Worm (Caenorhabditis elegans) whole organism, young adult: Measurements from ENCODE around the gene C53A5.13.

Experiments
- B0019.2 ChIP-seq: fragments of 200-800 bp; sonication (Bioruptor generic); conservative IDR thresholded peaks from 2 replicates; pipeline ENCODE4 v1.3.6; 2022; ENCODE audit warnings: missing genetic modification reagents, missing genetic modification characterization, missing compliant biosample characterization
- F10E7.11 ChIP-seq: sonication (generic microtip); optimal IDR thresholded peaks from 2 replicates; lab custom pipeline; 2017; ENCODE audit warnings: mild to moderate bottlenecking, missing genetic modification characterization, moderate library complexity, missing compliant biosample characterization
- F57A8.1 ChIP-seq: fragments of 200-800 bp; sonication (Bioruptor generic); optimal IDR thresholded peaks from 2 replicates; lab custom pipeline; 2018; ENCODE audit warnings: mild to moderate bottlenecking, missing genetic modification characterization, moderate library complexity, missing compliant biosample characterization
- Y53F4B.3 ChIP-seq: fragments of 200-800 bp; sonication (Bioruptor generic); IDR thresholded peaks from 2 replicates; pipeline ENCODE4 v1.3.6; 2022; ENCODE audit warnings: missing genetic modification reagents, missing genetic modification characterization, missing compliant biosample characterization
- attf-3 ChIP-seq: fragments of 200-800 bp; sonication (Bioruptor generic); conservative IDR thresholded peaks from 2 replicates; pipeline ENCODE4 v1.3.6; 2022; ENCODE audit warnings: missing genetic modification reagents, missing genetic modification characterization, missing compliant biosample characterization
- attf-5 ChIP-seq: fragments of 200-800 bp; sonication (Bioruptor generic); optimal IDR thresholded peaks from 2 replicates; lab custom pipeline; 2018; ENCODE audit warnings: mild to moderate bottlenecking, missing genetic modification characterization, missing compliant biosample characterization
- attf-6 ChIP-seq: fragments of 200-800 bp; sonication (Bioruptor generic); IDR thresholded peaks from 2 replicates; pipeline ENCODE4 v1.3.6; 2022; ENCODE audit warnings: missing genetic modification reagents, missing genetic modification characterization, missing compliant biosample characterization
- bed-1 ChIP-seq: fragments of 200-800 bp; sonication (Bioruptor generic); IDR thresholded peaks from 2 replicates; pipeline ENCODE4 v1.3.6; 2022; ENCODE audit warnings: missing genetic modification reagents, missing genetic modification characterization, missing compliant biosample characterization
- ceh-27 ChIP-seq: fragments of 200-800 bp; sonication (Bioruptor generic); optimal IDR thresholded peaks from 2 replicates; lab custom pipeline; 2018; ENCODE audit warnings: mild to moderate bottlenecking, missing genetic modification characterization, moderate library complexity, missing compliant biosample characterization
- ceh-58 ChIP-seq: fragments of 200-800 bp; sonication (Bioruptor generic); IDR thresholded peaks from 2 replicates; pipeline ENCODE4 v1.3.6; 2022; ENCODE audit warnings: missing genetic modification characterization, missing compliant biosample characterization
- ceh-79 ChIP-seq: sonication (generic microtip); optimal IDR thresholded peaks from 2 replicates; lab custom pipeline; 2017; ENCODE audit warnings: mild to moderate bottlenecking, missing genetic modification characterization, missing compliant biosample characterization
- dox-1 ChIP-seq: fragments of 200-800 bp; sonication (Bioruptor generic); IDR thresholded peaks from 2 replicates; pipeline ENCODE4 v1.3.6; 2022; ENCODE audit warnings: missing genetic modification reagents, missing genetic modification characterization, missing compliant biosample characterization
- dpff-1 ChIP-seq: sonication (generic microtip); optimal IDR thresholded peaks from 2 replicates; lab custom pipeline; 2017; ENCODE audit warnings: mild to moderate bottlenecking, missing genetic modification characterization, missing compliant biosample characterization
- efl-1 ChIP-seq: fragments of 150-350 bp; optimal IDR thresholded peaks from 2 replicates; lab custom pipeline; 2014; ENCODE audit warnings: missing biosample characterization, missing genetic modification reagents, missing genetic modification characterization
- hlh-26 ChIP-seq: fragments of 200-800 bp; sonication (Bioruptor generic); conservative IDR thresholded peaks from 2 replicates; pipeline ENCODE4 v1.3.6; 2022; ENCODE audit warnings: missing genetic modification reagents, missing genetic modification characterization, missing compliant biosample characterization
- hmg-1.2 ChIP-seq: fragments of 200-800 bp; sonication (Bioruptor generic); IDR thresholded peaks from 2 replicates; pipeline ENCODE4 v1.3.6; 2022; ENCODE audit warnings: missing genetic modification reagents, missing genetic modification characterization, missing compliant biosample characterization
- hmg-20 ChIP-seq: fragments of 200-800 bp; sonication (Bioruptor generic); IDR thresholded peaks from 2 replicates; pipeline ENCODE4 v1.3.6; 2022; ENCODE audit warnings: missing genetic modification reagents, missing genetic modification characterization, missing compliant biosample characterization
- lin-26 ChIP-seq: fragments of 200-800 bp; sonication (Bioruptor generic); IDR thresholded peaks from 2 replicates; pipeline ENCODE4 v1.3.6; 2022; ENCODE audit warnings: missing genetic modification reagents, missing genetic modification characterization, missing compliant biosample characterization
- lin-54 ChIP-seq: fragments of 200-800 bp; sonication (Bioruptor generic); optimal IDR thresholded peaks from 2 replicates; lab custom pipeline; 2018; ENCODE audit warnings: mild to moderate bottlenecking, missing genetic modification characterization, missing compliant biosample characterization
- madf-3 ChIP-seq: fragments of 200-800 bp; sonication (Bioruptor generic); IDR thresholded peaks from 2 replicates; pipeline ENCODE4 v1.3.6; 2022; ENCODE audit warnings: missing genetic modification reagents, missing genetic modification characterization, missing compliant biosample characterization
- nfya-2 ChIP-seq: fragments of 200-800 bp; sonication (Bioruptor generic); IDR thresholded peaks from 2 replicates; pipeline ENCODE4 v1.3.6; 2022; ENCODE audit warnings: missing genetic modification reagents, missing genetic modification characterization, missing compliant biosample characterization
- nhr-179 ChIP-seq: sonication (generic microtip); optimal IDR thresholded peaks from 2 replicates; lab custom pipeline; 2016; ENCODE audit warnings: mild to moderate bottlenecking, missing genetic modification characterization, missing compliant biosample characterization
- nhr-80 ChIP-seq: sonication (generic microtip); optimal IDR thresholded peaks from 2 replicates; lab custom pipeline; 2016; ENCODE audit warnings: missing genetic modification characterization, missing compliant biosample characterization
- nhr-90 ChIP-seq: sonication (generic microtip); optimal IDR thresholded peaks from 2 replicates; lab custom pipeline; 2016; ENCODE audit warnings: missing genotype, mild to moderate bottlenecking, missing genetic modification characterization, missing compliant biosample characterization
- pbrm-1 ChIP-seq: fragments of 200-800 bp; sonication (Bioruptor generic); IDR thresholded peaks from 2 replicates; pipeline ENCODE4 v1.3.6; 2022; ENCODE audit warnings: missing genetic modification reagents, missing genetic modification characterization, missing compliant biosample characterization
- rcor-1 ChIP-seq: fragments of 200-800 bp; sonication (Bioruptor generic); IDR thresholded peaks from 2 replicates; pipeline ENCODE4 v1.3.6; 2022; ENCODE audit warnings: missing genetic modification reagents, missing genetic modification characterization, missing compliant biosample characterization
- repo-1 ChIP-seq: sonication (generic microtip); optimal IDR thresholded peaks from 2 replicates; lab custom pipeline; 2017; ENCODE audit warnings: mild to moderate bottlenecking, missing genetic modification characterization, missing compliant biosample characterization
- sdz-38 ChIP-seq: sonication (generic microtip); optimal IDR thresholded peaks from 2 replicates; lab custom pipeline; 2016; ENCODE audit warnings: missing genotype, missing genetic modification characterization, missing compliant biosample characterization
- snpc-4 ChIP-seq, 5 experiments: fragments of 150-350 bp in 1 of 5; sonication (generic microtip) in 4 of 5; optimal IDR thresholded peaks; 2 replicates each; lab custom pipeline; 2014 to 2018; ENCODE audit warnings: missing genetic modification characterization in 5 of 5, missing biosample characterization in 3 of 5, antibody characterized with exemption in 2 of 5, mild to moderate bottlenecking in 2 of 5, missing compliant biosample characterization in 2 of 5, missing genotype in 2 of 5, moderate library complexity in 2 of 5, missing genetic modification reagents in 1 of 5
- unc-130 ChIP-seq: sonication (generic microtip); optimal IDR thresholded peaks from 2 replicates; lab custom pipeline; 2016; ENCODE audit warnings: missing genetic modification reagents, missing genetic modification characterization, missing compliant biosample characterization
- ztf-22 ChIP-seq: fragments of 200-800 bp; sonication (Bioruptor generic); optimal IDR thresholded peaks from 2 replicates; lab custom pipeline; 2018; ENCODE audit warnings: mild to moderate bottlenecking, missing genetic modification characterization, moderate library complexity, missing compliant biosample characterization
- ztf-28 ChIP-seq: fragments of 200-800 bp; sonication (Bioruptor generic); IDR thresholded peaks from 2 replicates; pipeline ENCODE4 v1.3.6; 2022; ENCODE audit warnings: missing genetic modification reagents, missing genetic modification characterization, missing compliant biosample characterization
- ztf-6 ChIP-seq: fragments of 200-800 bp; sonication (Bioruptor generic); IDR thresholded peaks from 2 replicates; pipeline ENCODE4 v1.3.6; 2022; ENCODE audit warnings: missing genetic modification reagents, missing genetic modification characterization, missing compliant biosample characterization

Gene C53A5.13

ce11 chrV:14546569-14546968, at the start of gene C53A5.13:
Gene C53A5.13 (plus strand): TSS chrV:14546869.
- no peak for TF ChIP-seq snpc-4 (GFP tag; optimal IDR thresholded peaks at IDR 0.05; lab: Kevin White, UChicago)
- TF ChIP-seq snpc-4 (tag; optimal IDR thresholded peaks at IDR 0.05; lab: Kevin White, UChicago) = no peak
- no peak for TF ChIP-seq unc-130 (GFP tag; lab: Kevin White, UChicago)
- TF ChIP-seq hmg-20 = no peak
- TF ChIP-seq madf-3 = no peak
- no peak for TF ChIP-seq bed-1 (GFP tag; lab: Robert Waterston, UW)
- no peak for TF ChIP-seq repo-1
- TF ChIP-seq ztf-22 (GFP tag; lab: Kevin White, UChicago) = no peak
- TF ChIP-seq attf-3 (GFP tag; lab: Robert Waterston, UW) = no peak
- TF ChIP-seq B0019.2 (GFP tag; lab: Robert Waterston, UW) = no peak
- no peak for TF ChIP-seq sdz-38
- no peak for TF ChIP-seq F10E7.11
- no peak for TF ChIP-seq rcor-1
- TF ChIP-seq dox-1 (GFP tag; lab: Robert Waterston, UW) = no peak
- TF ChIP-seq nhr-90 (tag; lab: Kevin White, UChicago) = no peak
- TF ChIP-seq nfya-2 (GFP tag; lab: Robert Waterston, UW) = no peak
- TF ChIP-seq attf-6 = no peak
- TF ChIP-seq F57A8.1 = no peak
- TF ChIP-seq attf-5 = no peak
- no peak for TF ChIP-seq ztf-28 (GFP tag; lab: Robert Waterston, UW)
- TF ChIP-seq hlh-26 (GFP tag; lab: Robert Waterston, UW) = no peak
- TF ChIP-seq, all 124 proteins: peak for 0

DNA sequence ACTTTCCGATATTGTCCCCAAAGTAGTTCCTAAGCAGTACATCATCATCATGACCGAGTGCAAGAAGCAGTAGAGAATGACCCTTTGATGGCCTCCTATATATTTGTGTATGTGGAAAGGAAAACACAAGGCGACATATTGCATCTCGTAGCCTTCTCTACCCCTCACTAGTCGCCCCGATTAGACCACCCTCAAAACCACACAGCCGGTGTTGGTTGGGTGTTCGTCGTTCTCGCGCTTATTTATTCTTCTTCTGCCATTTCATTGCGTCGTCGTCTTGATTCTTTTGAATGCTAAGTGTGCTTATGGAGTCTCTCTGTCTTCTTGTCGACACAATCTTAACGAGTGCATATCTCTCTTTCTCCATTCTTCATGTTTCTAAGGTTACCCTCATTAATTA, 48.5 kb upstream of the C53A5.13 start:
- TF ChIP-seq ceh-27 (GFP tag; lab: Kevin White, UChicago) = no peak
- TF ChIP-seq ceh-79 (tag; lab: Kevin White, UChicago) = no peak
- no peak for TF ChIP-seq ztf-6 (GFP tag; lab: Robert Waterston, UW)
- TF ChIP-seq, all 124 proteins: peak for 0

ce11 chrV:14499074-14499864, 47.4 kb upstream of the C53A5.13 start:
- TF ChIP-seq nhr-80 (tag; lab: Kevin White, UChicago) (peak; percentile 21), dox-1 (GFP tag; lab: Robert Waterston, UW) (peak; percentile 51; the same call in 1 of the 2 replicates), dpff-1 (no peak), ceh-58 (GFP tag; lab: Robert Waterston, UW) (no peak), nhr-179 (tag; lab: Kevin White, UChicago) (no peak), lin-26 (peak; percentile 30; the same call in 1 of the 2 replicates)

DNA sequence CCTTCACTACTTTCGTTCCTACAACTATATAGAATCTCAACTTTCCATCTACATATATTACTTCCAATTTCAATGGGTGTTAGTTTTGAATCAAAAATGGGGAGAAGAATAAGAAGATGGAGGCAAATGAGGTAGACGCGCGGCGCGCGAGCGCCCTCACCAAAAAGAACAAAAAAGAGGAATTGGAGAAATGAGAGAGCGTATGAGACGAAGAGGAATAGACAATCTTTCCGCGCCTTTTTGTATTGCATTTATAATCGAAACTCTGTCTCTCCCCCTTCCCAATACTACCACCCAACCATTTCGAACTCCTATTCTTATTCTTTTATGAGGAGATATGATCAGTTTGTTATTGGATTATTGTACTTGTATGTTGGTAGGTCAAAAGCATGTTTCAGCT, 46.1 kb upstream of the C53A5.13 start:
- peak; percentile 14 for TF ChIP-seq efl-1 (GFP tag; lab: Kevin White, UChicago)
- no peak for TF ChIP-seq lin-54 (GFP tag; lab: Kevin White, UChicago)
- TF ChIP-seq hmg-1.2 (GFP tag; lab: Robert Waterston, UW) = peak; percentile 71
- no peak for TF ChIP-seq pbrm-1 (GFP tag; lab: Robert Waterston, UW)
- TF ChIP-seq Y53F4B.3 (GFP tag; lab: Robert Waterston, UW) = no peak
